Fruit fly (Drosophila melanogaster): ENCODE results near the gene Ccm3.

Gene Ccm3

DNA sequence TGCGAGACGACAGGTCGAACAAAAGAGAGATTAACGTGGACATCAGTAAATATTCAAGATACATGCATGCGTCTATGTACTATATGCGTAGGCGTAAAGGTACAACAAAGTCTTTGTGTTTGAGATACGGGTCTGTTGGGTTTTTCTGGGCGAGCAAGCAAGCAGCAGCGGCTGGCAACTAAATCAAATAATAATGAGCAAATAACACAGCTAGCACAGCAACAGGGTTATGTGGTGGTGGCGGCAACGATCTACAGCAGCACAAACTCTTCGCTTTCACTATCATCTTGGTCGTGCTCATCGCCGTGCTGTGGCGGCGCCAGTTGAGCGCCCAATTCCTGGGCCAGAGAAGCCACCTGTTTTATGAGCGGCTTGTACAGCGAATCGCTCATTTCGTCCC lies 17.7 kb upstream of the Ccm3 start (continued):
- no peak for TF ChIP-seq ara (GFP tag; IDR thresholded peaks at IDR 0.05)
- no peak for TF ChIP-seq Scr (GFP tag; IDR thresholded peaks at IDR 0.05; ENCODE audit: partially characterized antibody)
- no peak for TF ChIP-seq ind (GFP tag; optimal IDR thresholded peaks at IDR 0.05)
- peak; percentile 44 for TF ChIP-seq CG6813 (GFP tag; optimal IDR thresholded peaks at IDR 0.05)
- TF ChIP-seq CG2199 (GFP tag; IDR thresholded peaks at IDR 0.05): 0 out of 3 replicates have a peak, but pooled peaks have one; percentile 35
- TF ChIP-seq CG10267 (tag; optimal IDR thresholded peaks at IDR 0.05): no peak
- peak; percentile 38 for TF ChIP-seq CG13296 (GFP tag; optimal IDR thresholded peaks at IDR 0.05)
- TF ChIP-seq CG15011 (GFP tag; optimal IDR thresholded peaks at IDR 0.05): peak; percentile 0
- peak; percentile 25 for TF ChIP-seq Hmr (GFP tag; optimal IDR thresholded peaks at IDR 0.05)
- TF ChIP-seq CG15514 (GFP tag; optimal IDR thresholded peaks at IDR 0.05): peak; percentile 4
- no peak for TF ChIP-seq CG2875 (GFP tag; optimal IDR thresholded peaks at IDR 0.05)

DNA sequence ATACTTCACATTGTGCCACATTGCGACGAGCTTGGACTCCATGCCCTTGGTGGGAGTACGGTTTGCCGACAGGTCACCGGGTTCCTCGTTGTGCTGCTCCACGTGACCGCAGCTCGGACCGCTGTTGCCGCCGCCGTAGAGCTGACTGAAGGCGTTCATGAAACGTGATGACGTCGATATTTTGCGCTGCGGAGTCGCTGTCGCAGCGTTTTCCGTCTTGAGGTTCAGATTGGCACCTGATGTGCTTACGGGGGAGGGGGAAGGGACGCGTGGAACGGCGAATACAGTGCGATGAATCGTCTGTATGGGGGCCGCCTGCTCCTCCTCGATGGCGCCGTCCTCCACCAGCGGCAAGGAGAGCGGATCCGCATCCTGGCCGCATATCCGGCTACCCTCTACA lies 15.6 kb upstream of the Ccm3 start:
- TF ChIP-seq CG8359 (GFP tag; optimal IDR thresholded peaks at IDR 0.05; ENCODE audit: borderline replicate concordance) (no peak), BEAF-32 (GFP tag; optimal IDR thresholded peaks at IDR 0.05) (no peak), CG13424 (tag; optimal IDR thresholded peaks at IDR 0.05) (no peak), lov (optimal IDR thresholded peaks at IDR 0.05) (no peak), lov (GFP tag; IDR thresholded peaks at IDR 0.05) (0 out of 3 replicates have a peak, but pooled peaks have one; percentile 22), CG11085 (GFP tag; IDR thresholded peaks at IDR 0.05) (no peak), Ets97D (GFP tag; optimal IDR thresholded peaks at IDR 0.05) (no peak), twi (tag; optimal IDR thresholded peaks at IDR 0.05) (no peak), amos (GFP tag; IDR thresholded peaks at IDR 0.05; ENCODE audit: partially characterized antibody) (0 out of 2 replicates have a peak, but pooled peaks have one; percentile 5), bcd (GFP tag; optimal IDR thresholded peaks at IDR 0.05) (no peak), crc (GFP tag; optimal IDR thresholded peaks at IDR 0.05) (no peak), ac (GFP tag; optimal IDR thresholded peaks at IDR 0.05) (no peak), CG30403 (GFP tag; optimal IDR thresholded peaks at IDR 0.05) (no peak), ATbp (GFP tag; optimal IDR thresholded peaks at IDR 0.05) (no peak), CG4328 (GFP tag; optimal IDR thresholded peaks at IDR 0.05) (no peak), insv (GFP tag; optimal IDR thresholded peaks at IDR 0.05) (no peak), en (GFP tag; optimal IDR thresholded peaks at IDR 0.05) (no peak), dm (GFP tag; optimal IDR thresholded peaks at IDR 0.05) (no peak)

DNA sequence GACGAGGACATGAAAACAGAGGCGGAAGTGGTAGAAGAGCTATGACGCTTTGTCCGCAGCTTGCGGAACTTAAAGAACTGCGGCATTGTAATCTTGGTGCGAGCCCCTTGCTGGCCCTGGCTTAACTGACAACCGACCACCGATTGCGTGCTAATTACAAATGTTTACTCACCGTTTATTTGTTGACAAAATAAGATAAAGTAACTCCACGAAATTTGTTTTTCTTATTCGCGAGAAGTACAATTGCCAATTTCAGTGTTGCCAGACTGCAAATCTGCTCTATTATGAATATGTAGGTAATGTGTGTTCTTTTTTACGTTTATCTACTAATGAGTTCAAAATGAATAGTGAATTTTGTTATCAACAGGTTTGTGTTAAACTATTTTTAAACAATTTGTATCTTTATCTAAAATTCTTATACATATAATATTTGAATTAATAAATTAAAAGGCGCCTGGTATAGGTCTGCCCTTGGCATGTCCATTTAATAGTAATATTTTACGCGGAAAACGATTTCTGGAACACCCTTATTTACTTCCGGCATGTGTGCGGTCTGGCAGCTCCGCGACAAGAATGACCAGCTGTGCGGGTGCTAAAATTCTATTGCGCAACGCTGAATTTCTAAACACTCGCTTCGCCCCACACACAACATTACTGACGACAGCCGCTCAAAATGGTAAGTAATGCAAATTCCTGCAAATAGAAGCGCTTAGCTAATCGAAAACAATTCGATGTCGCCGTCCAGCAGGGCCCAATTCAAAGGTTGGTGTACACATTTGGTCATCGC lies 14.9 kb upstream of the Ccm3 start, which contains the start of the genes Atg4b and Hibch:
Gene Atg4b (minus strand): TSS at position 280 of the 787 bp plus-strand sequence.
Gene Hibch (plus strand): TSS at position 585 of the 787 bp plus-strand sequence.
- no peak for TF ChIP-seq CG2129 (GFP tag; IDR thresholded peaks at IDR 0.05; ENCODE audit: partially characterized antibody)
- no peak for TF ChIP-seq en (GFP tag; optimal IDR thresholded peaks at IDR 0.05)
- TF ChIP-seq ase (GFP tag; IDR thresholded peaks at IDR 0.05): peak; percentile 66; the same call in 2 of the 3 replicates
- peak; percentile 90 for TF ChIP-seq CG9817 (tag; optimal IDR thresholded peaks at IDR 0.05)
- TF ChIP-seq CG13894 (tag; optimal IDR thresholded peaks at IDR 0.05): no peak
- TF ChIP-seq wor (GFP tag; IDR thresholded peaks at IDR 0.05): peak; percentile 18; the same call in 1 of the 2 replicates
- no peak for TF ChIP-seq ash1 (GFP tag; optimal IDR thresholded peaks at IDR 0.05)
- peak; percentile 79 for TF ChIP-seq wdn (GFP tag; IDR thresholded peaks at IDR 0.05)
- peak; percentile 56; the same call in 1 of the 2 replicates for TF ChIP-seq CG5953 (GFP tag; IDR thresholded peaks at IDR 0.05)
- TF ChIP-seq YL-1 (GFP tag; optimal IDR thresholded peaks at IDR 0.05): peak; percentile 94
- peak; percentile 89 for TF ChIP-seq Rfx (GFP tag; IDR thresholded peaks at IDR 0.05)
- TF ChIP-seq Bteb2 (GFP tag; optimal IDR thresholded peaks at IDR 0.05): peak; percentile 16
- peak; percentile 83 for TF ChIP-seq Oli (tag; optimal IDR thresholded peaks at IDR 0.05)
- TF ChIP-seq az2 (GFP tag; optimal IDR thresholded peaks at IDR 0.05): peak; percentile 82
- TF ChIP-seq CG13123 (GFP tag; optimal IDR thresholded peaks at IDR 0.05): peak; percentile 63
- TF ChIP-seq hb (GFP tag; IDR thresholded peaks at IDR 0.05; ENCODE audit: partially characterized antibody): no peak
- no peak for TF ChIP-seq dmrt99B (tag; optimal IDR thresholded peaks at IDR 0.05)
- TF ChIP-seq Ets97D (GFP tag; optimal IDR thresholded peaks at IDR 0.05): peak; percentile 8
- TF ChIP-seq Bdp1 (GFP tag; optimal IDR thresholded peaks at IDR 0.05): peak; percentile 26
- TF ChIP-seq Bgb (GFP tag; IDR thresholded peaks at IDR 0.05; ENCODE audit: partially characterized antibody): no peak
